Fruit fly (Drosophila melanogaster) whole organism, embryonic: ENCODE results near the gene beat-IIa.

Experiments used
- Adf1 ChIP-seq: fragments of 200-800 bp; sonication (Bioruptor generic); IDR thresholded peaks from 2 replicates; pipeline ENCODE4 v1.3.6; 2022; ENCODE audit warnings: missing biosample characterization, missing genetic modification characterization
- Bgb ChIP-seq: fragments of 200-800 bp; sonication (Bioruptor generic); IDR thresholded peaks from 2 replicates; pipeline ENCODE4 v1.3.6; 2022; ENCODE audit warnings: missing biosample characterization, missing genetic modification characterization; ENCODE audit not compliant: partially characterized antibody
- BtbVII ChIP-seq: fragments of 200-800 bp; sonication (Bioruptor generic); optimal IDR thresholded peaks from 3 replicates; lab custom pipeline; 2017; ENCODE audit warnings: missing biosample characterization, mild to moderate bottlenecking, missing genetic modification characterization
- CG10267 ChIP-seq: fragments of 200-800 bp; sonication (Bioruptor generic); optimal IDR thresholded peaks from 2 replicates; lab custom pipeline; 2018; ENCODE audit warnings: missing biosample characterization, mild to moderate bottlenecking, missing genetic modification characterization, moderate library complexity
- CG12104 ChIP-seq: fragments of 200-800 bp; sonication (Bioruptor generic); optimal IDR thresholded peaks from 3 replicates; lab custom pipeline; 2016; ENCODE audit warnings: missing biosample characterization, missing genetic modification characterization
- CG12299 ChIP-seq: fragments of 200-800 bp; sonication (Bioruptor generic); optimal IDR thresholded peaks from 2 replicates; lab custom pipeline; 2018; ENCODE audit warnings: missing biosample characterization, mild to moderate bottlenecking, missing genetic modification characterization
- CG13287 ChIP-seq: fragments of 200-800 bp; sonication (Bioruptor generic); IDR thresholded peaks from 2 replicates; pipeline ENCODE4 v1.3.6; 2022; ENCODE audit warnings: missing biosample characterization, missing genetic modification characterization; ENCODE audit not compliant: partially characterized antibody
- CG13624 ChIP-seq: fragments of 200-800 bp; sonication (Bioruptor generic); optimal IDR thresholded peaks from 2 replicates; lab custom pipeline; 2016; ENCODE audit warnings: missing biosample characterization, missing genetic modification characterization
- CG15601 ChIP-seq: fragments of 200-800 bp; sonication (Bioruptor generic); optimal IDR thresholded peaks from 3 replicates; lab custom pipeline; 2019; ENCODE audit warnings: missing biosample characterization, mild to moderate bottlenecking, missing genetic modification characterization, moderate library complexity
- CG15696 ChIP-seq: fragments of 200-800 bp; sonication (Bioruptor generic); optimal IDR thresholded peaks from 2 replicates; lab custom pipeline; 2019; ENCODE audit warnings: missing biosample characterization, mild to moderate bottlenecking, missing genetic modification characterization, moderate library complexity
- CG16863 ChIP-seq: fragments of 200-800 bp; sonication (Bioruptor generic); optimal IDR thresholded peaks from 3 replicates; lab custom pipeline; 2016; ENCODE audit warnings: missing biosample characterization, missing genetic modification characterization
- CG17802 ChIP-seq: fragments of 200-800 bp; sonication (Bioruptor generic); optimal IDR thresholded peaks from 2 replicates; lab custom pipeline; 2018; ENCODE audit warnings: missing biosample characterization, mild to moderate bottlenecking, missing genetic modification characterization, moderate library complexity
- CG1792 ChIP-seq: fragments of 200-800 bp; sonication (Bioruptor generic); optimal IDR thresholded peaks from 2 replicates; lab custom pipeline; 2016; ENCODE audit warnings: missing biosample characterization, missing genetic modification characterization
- CG18599 ChIP-seq: fragments of 200-800 bp; sonication (Bioruptor generic); optimal IDR thresholded peaks from 3 replicates; lab custom pipeline; 2017; ENCODE audit warnings: missing biosample characterization, missing genetic modification characterization, mild to moderate bottlenecking, moderate library complexity, missing genetic modification reagents
- CG18764 ChIP-seq: fragments of 200-800 bp; sonication (Bioruptor generic); optimal IDR thresholded peaks from 3 replicates; lab custom pipeline; 2016; ENCODE audit warnings: missing biosample characterization, missing genetic modification characterization
- CG30403 ChIP-seq: fragments of 200-800 bp; sonication (Bioruptor generic); optimal IDR thresholded peaks from 3 replicates; lab custom pipeline; 2016; ENCODE audit warnings: missing biosample characterization, missing genetic modification characterization
- CG32532 ChIP-seq: fragments of 200-800 bp; sonication (Bioruptor generic); IDR thresholded peaks from 2 replicates; pipeline ENCODE4 v1.3.6; 2022; ENCODE audit warnings: missing biosample characterization, missing genetic modification characterization
- CG33557 ChIP-seq: fragments of 200-800 bp; sonication (Bioruptor generic); optimal IDR thresholded peaks from 2 replicates; lab custom pipeline; 2019; ENCODE audit warnings: missing biosample characterization, mild to moderate bottlenecking, missing genetic modification characterization, moderate library complexity
- CG6272 ChIP-seq: fragments of 200-800 bp; sonication (Bioruptor generic); IDR thresholded peaks from 2 replicates; pipeline ENCODE4 v1.3.6; 2022; ENCODE audit warnings: missing biosample characterization, missing genetic modification characterization
- CG6654 ChIP-seq: fragments of 200-800 bp; sonication (Bioruptor generic); optimal IDR thresholded peaks from 2 replicates; lab custom pipeline; 2017; ENCODE audit warnings: missing biosample characterization, mild to moderate bottlenecking, missing genetic modification characterization
- CG6683 ChIP-seq: fragments of 200-800 bp; sonication (Bioruptor generic); optimal IDR thresholded peaks from 2 replicates; lab custom pipeline; 2017; ENCODE audit warnings: missing biosample characterization, mild to moderate bottlenecking, missing genetic modification characterization, missing genetic modification reagents
- CG6689 ChIP-seq: fragments of 200-800 bp; sonication (Bioruptor generic); IDR thresholded peaks from 2 replicates; pipeline ENCODE4 v1.3.6; 2022; ENCODE audit warnings: missing biosample characterization, missing genetic modification characterization
- CG7963 ChIP-seq: fragments of 200-800 bp; sonication (Bioruptor generic); IDR thresholded peaks from 3 replicates; pipeline ENCODE4 v1.3.6; 2022; ENCODE audit warnings: missing biosample characterization, missing genetic modification characterization; ENCODE audit not compliant: partially characterized antibody
- D19A ChIP-seq: fragments of 200-800 bp; optimal IDR thresholded peaks from 3 replicates; lab custom pipeline; 2019; ENCODE audit warnings: missing biosample characterization, mild to moderate bottlenecking, missing genetic modification characterization, moderate library complexity
- Drgx ChIP-seq: fragments of 200-800 bp; sonication (Bioruptor generic); IDR thresholded peaks from 2 replicates; pipeline ENCODE4 v1.3.6; 2022; ENCODE audit warnings: missing biosample characterization, missing genetic modification characterization
- Fer2 ChIP-seq: fragments of 200-800 bp; sonication (Bioruptor generic); optimal IDR thresholded peaks from 2 replicates; lab custom pipeline; 2018; ENCODE audit warnings: missing biosample characterization, mild to moderate bottlenecking, missing genetic modification characterization, moderate library complexity
- H2.0 ChIP-seq: fragments of 200-800 bp; sonication (Bioruptor generic); IDR thresholded peaks from 2 replicates; pipeline ENCODE4 v1.3.6; 2022; ENCODE audit warnings: missing biosample characterization, missing genetic modification characterization
- Hr3 ChIP-seq: fragments of 200-800 bp; sonication (Bioruptor generic); optimal IDR thresholded peaks from 3 replicates; lab custom pipeline; 2016; ENCODE audit warnings: missing biosample characterization, missing genetic modification characterization
- Spps ChIP-seq: fragments of 200-800 bp; sonication (Bioruptor generic); optimal IDR thresholded peaks from 2 replicates; lab custom pipeline; 2018; ENCODE audit warnings: missing biosample characterization, mild to moderate bottlenecking, missing genetic modification characterization
- Sry-β ChIP-seq: fragments of 200-800 bp; sonication (Bioruptor generic); optimal IDR thresholded peaks from 2 replicates; lab custom pipeline; 2018; ENCODE audit warnings: missing biosample characterization, mild to moderate bottlenecking, missing genetic modification characterization, moderate library complexity
- Usf ChIP-seq: fragments of 200-800 bp; sonication (Bioruptor generic); optimal IDR thresholded peaks from 2 replicates; lab custom pipeline; 2017; ENCODE audit warnings: missing genotype, missing biosample characterization, missing genetic modification characterization
- ab ChIP-seq: fragments of 200-800 bp; sonication (Bioruptor generic); optimal IDR thresholded peaks from 2 replicates; lab custom pipeline; 2016; ENCODE audit warnings: missing biosample characterization, missing genetic modification characterization
- crol ChIP-seq: fragments of 200-800 bp; sonication (Bioruptor generic); IDR thresholded peaks from 2 replicates; pipeline ENCODE4 v1.3.6; 2022; ENCODE audit warnings: missing biosample characterization, missing genetic modification characterization
- disco-r ChIP-seq: fragments of 200-800 bp; sonication (Bioruptor generic); optimal IDR thresholded peaks from 2 replicates; lab custom pipeline; 2016; ENCODE audit warnings: missing biosample characterization, missing genetic modification characterization
- ewg ChIP-seq: fragments of 200-800 bp; sonication (Bioruptor generic); optimal IDR thresholded peaks from 3 replicates; lab custom pipeline; 2017; ENCODE audit warnings: mild to moderate bottlenecking, missing biosample characterization, missing genetic modification reagents, missing genetic modification characterization
- fd64A ChIP-seq: fragments of 200-800 bp; sonication (Bioruptor generic); optimal IDR thresholded peaks from 3 replicates; lab custom pipeline; 2018; ENCODE audit warnings: missing biosample characterization, mild to moderate bottlenecking, missing genetic modification characterization
- her ChIP-seq: fragments of 200-800 bp; sonication (Bioruptor generic); optimal IDR thresholded peaks from 2 replicates; lab custom pipeline; 2016; ENCODE audit warnings: missing biosample characterization, missing genetic modification characterization
- insv ChIP-seq, 2 experiments: fragments of 200-800 bp; sonication (Bioruptor generic); optimal IDR thresholded peaks; 3 replicates each; lab custom pipeline; 2016 to 2018; ENCODE audit warnings: missing biosample characterization in 2 of 2, missing genetic modification characterization in 2 of 2
- lab ChIP-seq: fragments of 200-800 bp; sonication (Bioruptor generic); optimal IDR thresholded peaks from 3 replicates; lab custom pipeline; 2017; ENCODE audit warnings: missing biosample characterization, missing genetic modification characterization, mild to moderate bottlenecking, moderate library complexity, missing genetic modification reagents
- ranshi ChIP-seq: fragments of 200-800 bp; sonication (Bioruptor generic); IDR thresholded peaks from 2 replicates; pipeline ENCODE4 v1.3.6; 2022; ENCODE audit warnings: missing biosample characterization, missing genetic modification characterization
- repo ChIP-seq: fragments of 200-800 bp; sonication (Bioruptor generic); optimal IDR thresholded peaks from 2 replicates; lab custom pipeline; 2016; ENCODE audit warnings: missing biosample characterization, missing genetic modification characterization
- rib ChIP-seq: fragments of 200-800 bp; sonication (Bioruptor generic); IDR thresholded peaks from 2 replicates; pipeline ENCODE4 v1.3.6; 2022; ENCODE audit warnings: missing biosample characterization, missing genetic modification characterization
- run ChIP-seq: fragments of 200-800 bp; sonication (Bioruptor generic); optimal IDR thresholded peaks from 3 replicates; lab custom pipeline; 2018; ENCODE audit warnings: missing biosample characterization, mild to moderate bottlenecking, missing genetic modification characterization
- schlank ChIP-seq: fragments of 200-800 bp; sonication (Bioruptor generic); optimal IDR thresholded peaks from 2 replicates; lab custom pipeline; 2018; ENCODE audit warnings: missing biosample characterization, mild to moderate bottlenecking, missing genetic modification characterization
- sd ChIP-seq: fragments of 200-800 bp; sonication (Bioruptor generic); optimal IDR thresholded peaks from 3 replicates; lab custom pipeline; 2018; ENCODE audit warnings: missing biosample characterization, mild to moderate bottlenecking, missing genetic modification characterization, moderate library complexity
- slbo ChIP-seq: fragments of 200-800 bp; sonication (Bioruptor generic); IDR thresholded peaks from 2 replicates; pipeline ENCODE4 v1.3.6; 2022; ENCODE audit warnings: missing biosample characterization, missing genetic modification characterization
- trh ChIP-seq: fragments of 200-800 bp; sonication (Bioruptor generic); optimal IDR thresholded peaks from 2 replicates; lab custom pipeline; 2016; ENCODE audit warnings: missing biosample characterization, missing genetic modification characterization
- unc-4 ChIP-seq: fragments of 200-800 bp; sonication (Bioruptor generic); IDR thresholded peaks from 2 replicates; pipeline ENCODE4 v1.3.6; 2022; ENCODE audit warnings: missing biosample characterization, missing genetic modification characterization; ENCODE audit not compliant: partially characterized antibody
- usp ChIP-seq: fragments of >200 bp; optimal IDR thresholded peaks from 2 replicates; lab custom pipeline; 2017; ENCODE audit warnings: missing biosample characterization, missing genetic modification characterization
- vvl ChIP-seq: fragments of 200-800 bp; sonication (Bioruptor generic); IDR thresholded peaks from 2 replicates; pipeline ENCODE4 v1.3.6; 2022; ENCODE audit warnings: missing biosample characterization, missing genetic modification characterization
- zfh2 ChIP-seq: fragments of 200-800 bp; sonication (Bioruptor generic); optimal IDR thresholded peaks from 2 replicates; lab custom pipeline; 2016; ENCODE audit warnings: missing biosample characterization, missing genetic modification characterization

Gene beat-IIa

dm6 chr3R:17401289-17401752 is 35.4 kb upstream of the beat-IIa start (continued):
- TF ChIP-seq insv (GFP tag; optimal IDR thresholded peaks at IDR 0.05; lab: Kevin White, UChicago) (no peak), crol (GFP tag; lab: Robert Waterston, UW) (no peak), trh (GFP tag; lab: Kevin White, UChicago) (no peak), CG12104 (GFP tag; lab: Kevin White, UChicago) (peak; percentile 17), CG15696 (tag; lab: Kevin White, UChicago) (no peak), slbo (peak; percentile 67), CG6683 (GFP tag; lab: Kevin White, UChicago) (peak; percentile 1), Hr3 (GFP tag; lab: Kevin White, UChicago) (peak; percentile 53), Fer2 (tag; lab: Kevin White, UChicago) (peak; percentile 16), sd (peak; percentile 24), repo (GFP tag; lab: Kevin White, UChicago) (no peak), CG18599 (GFP tag; lab: Kevin White, UChicago) (peak; percentile 59), CG10267 (tag; lab: Kevin White, UChicago) (peak; percentile 16), CG12299 (tag; lab: Kevin White, UChicago) (no peak), Spps (tag; lab: Kevin White, UChicago) (no peak), CG1792 (GFP tag; lab: Kevin White, UChicago) (no peak), CG32532 (peak; percentile 76), BtbVII (peak; percentile 3), Bgb (GFP tag; lab: Robert Waterston, UW) (peak; percentile 86), schlank (tag; lab: Kevin White, UChicago) (peak; percentile 13), CG17802 (tag; lab: Kevin White, UChicago) (peak; percentile 66), unc-4 (peak; percentile 78), CG30403 (GFP tag; lab: Kevin White, UChicago) (peak; percentile 65), her (GFP tag; lab: Kevin White, UChicago) (peak; percentile 4), CG15601 (tag; lab: Kevin White, UChicago) (peak; percentile 36), zfh2 (GFP tag; lab: Kevin White, UChicago) (peak; percentile 66), run (tag; lab: Kevin White, UChicago) (no peak), CG6689 (GFP tag; lab: Robert Waterston, UW) (no peak), rib (GFP tag; lab: Robert Waterston, UW) (peak; percentile 69), D19A (tag; lab: Kevin White, UChicago) (peak; percentile 2), CG13624 (peak; percentile 39), vvl (GFP tag; lab: Robert Waterston, UW) (peak; percentile 80), Sry-β (GFP tag; lab: Kevin White, UChicago) (no peak), ewg (GFP tag; lab: Kevin White, UChicago) (peak; percentile 16), ranshi (GFP tag; lab: Robert Waterston, UW) (peak; percentile 62), lab (GFP tag; lab: Kevin White, UChicago) (peak; percentile 13), ab (GFP tag; lab: Kevin White, UChicago) (peak; percentile 11), CG6654 (GFP tag; lab: Kevin White, UChicago) (no peak), usp (GFP tag; lab: Kevin White, UChicago) (no peak), CG33557 (GFP tag; lab: Kevin White, UChicago) (no peak), CG7963 (peak; percentile 73; the same call in 2 of the 3 replicates), H2.0 (GFP tag; lab: Robert Waterston, UW) (peak; percentile 33; the same call in 1 of the 2 replicates), Adf1 (GFP tag; lab: Robert Waterston, UW) (no peak), Usf (GFP tag; lab: Kevin White, UChicago) (no peak), CG16863 (GFP tag; lab: Kevin White, UChicago) (no peak), CG18764 (GFP tag; lab: Kevin White, UChicago) (peak; percentile 9), disco-r (no peak), fd64A (no peak), Drgx (GFP tag; lab: Robert Waterston, UW) (no peak), CG6272 (GFP tag; lab: Robert Waterston, UW) (peak; percentile 45; the same call in 1 of the 2 replicates), CG13287 (GFP tag; lab: Robert Waterston, UW) (peak; percentile 86)
